Worm (Caenorhabditis elegans) whole organism, young adult: ENCODE measurements around the gene nmad-1.

ENCODE experiments used
- B0035.1 ChIP-seq: sonication (generic microtip); optimal IDR thresholded peaks from 2 replicates; lab custom pipeline; 2016; ENCODE audit warnings: missing genetic modification characterization, mild to moderate bottlenecking, missing compliant biosample characterization, missing genotype, missing genetic modification reagents
- F57A8.1 ChIP-seq: fragments of 200-800 bp; sonication (Bioruptor generic); optimal IDR thresholded peaks from 2 replicates; lab custom pipeline; 2018; ENCODE audit warnings: mild to moderate bottlenecking, missing genetic modification characterization, moderate library complexity, missing compliant biosample characterization
- Y79H2A.3 ChIP-seq: fragments of 200-800 bp; sonication (Bioruptor generic); conservative IDR thresholded peaks from 2 replicates; pipeline ENCODE4 v1.3.6; 2022; ENCODE audit warnings: missing genetic modification reagents, missing genetic modification characterization, missing compliant biosample characterization
- ama-1 ChIP-seq, 3 experiments: fragments of 150-350 bp in 1 of 3; sonication (generic microtip) in 2 of 3; optimal IDR thresholded peaks; 2 replicates each; lab custom pipeline; 2014 to 2018; ENCODE audit warnings: missing biosample characterization in 2 of 3, missing genetic modification characterization in 2 of 3, missing genetic modification reagents in 2 of 3
- dpl-1 ChIP-seq: fragments of 150-350 bp; optimal IDR thresholded peaks from 2 replicates; lab custom pipeline; 2014; ENCODE audit warnings: missing biosample characterization, missing genetic modification reagents, missing genetic modification characterization
- ets-4 ChIP-seq: fragments of 200-800 bp; sonication (Bioruptor generic); optimal IDR thresholded peaks from 2 replicates; lab custom pipeline; 2018; ENCODE audit warnings: mild to moderate bottlenecking, missing genetic modification characterization, missing compliant biosample characterization
- let-526 ChIP-seq: fragments of 200-800 bp; sonication (Bioruptor generic); IDR thresholded peaks from 2 replicates; pipeline ENCODE4 v1.3.6; 2022; ENCODE audit warnings: missing genetic modification reagents, missing genetic modification characterization, missing compliant biosample characterization
- madf-6 ChIP-seq: fragments of 200-800 bp; sonication (Bioruptor generic); IDR thresholded peaks from 2 replicates; pipeline ENCODE4 v1.3.6; 2022; ENCODE audit warnings: missing genetic modification reagents, missing genetic modification characterization, missing compliant biosample characterization
- mcd-1 ChIP-seq: fragments of 200-800 bp; sonication (Bioruptor generic); IDR thresholded peaks from 2 replicates; pipeline ENCODE4 v1.3.6; 2022; ENCODE audit warnings: missing genetic modification reagents, missing genetic modification characterization, missing compliant biosample characterization
- mel-28 ChIP-seq: sonication (generic microtip); optimal IDR thresholded peaks from 2 replicates; lab custom pipeline; 2016; ENCODE audit warnings: borderline replicate concordance, mild to moderate bottlenecking, missing genetic modification characterization, missing compliant biosample characterization
- nfya-1 ChIP-seq: sonication (generic microtip); optimal IDR thresholded peaks from 2 replicates; lab custom pipeline; 2017; ENCODE audit warnings: antibody characterized with exemption, missing compliant biosample characterization, missing genetic modification characterization, borderline replicate concordance; ENCODE audit not compliant: insufficient read depth
- nhr-90 ChIP-seq: sonication (generic microtip); optimal IDR thresholded peaks from 2 replicates; lab custom pipeline; 2016; ENCODE audit warnings: missing genotype, mild to moderate bottlenecking, missing genetic modification characterization, missing compliant biosample characterization
- pha-4 ChIP-seq: fragments of 150-350 bp; sonication (generic microtip); optimal IDR thresholded peaks from 2 replicates; lab custom pipeline; 2014; ENCODE audit warnings: missing biosample characterization, missing genetic modification reagents, missing genetic modification characterization
- unc-62 ChIP-seq: fragments of 150-350 bp; optimal IDR thresholded peaks from 2 replicates; lab custom pipeline; 2014; ENCODE audit warnings: missing biosample characterization, missing genetic modification reagents, missing genetic modification characterization

DNA sequence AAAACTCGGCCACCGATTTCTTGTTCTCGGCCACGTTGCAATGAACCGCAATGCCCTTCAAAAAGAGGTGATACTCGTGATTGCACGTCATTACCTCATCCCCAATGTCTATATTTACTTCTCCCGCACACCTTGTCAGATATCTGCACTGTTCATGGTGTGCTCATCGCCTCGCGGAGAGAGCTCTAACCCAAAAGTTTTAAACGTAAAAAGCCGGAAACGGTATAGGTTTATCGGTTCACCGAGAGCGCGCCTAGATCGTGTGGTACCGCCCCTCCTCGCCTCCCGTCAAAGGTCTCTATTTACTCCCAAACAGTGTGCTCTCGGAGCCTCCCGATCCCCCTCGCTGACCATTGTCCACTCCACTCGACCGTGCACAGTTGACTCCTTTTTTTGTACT is 29.9 kb upstream of the nmad-1 start, which contains the start of gene F56D2.3:
- TF ChIP-seq F57A8.1 (no peak), ets-4 (GFP tag; lab: Kevin White, UChicago) (no peak), unc-62 (GFP tag; lab: Kevin White, UChicago) (no peak), Y79H2A.3 (GFP tag; lab: Robert Waterston, UW) (no peak), ama-1 (optimal IDR thresholded peaks at IDR 0.05; lab: Kevin White, UChicago) (no peak), ama-1 (GFP tag; optimal IDR thresholded peaks at IDR 0.05; lab: Kevin White, UChicago) (no peak), nfya-1 (tag; lab: Kevin White, UChicago) (no peak), pha-4 (tag; lab: Kevin White, UChicago) (no peak), B0035.1 (tag; lab: Kevin White, UChicago) (no peak), nhr-90 (tag; lab: Kevin White, UChicago) (no peak), mel-28 (tag; lab: Kevin White, UChicago) (no peak), dpl-1 (GFP tag; lab: Kevin White, UChicago) (no peak), let-526 (GFP tag; lab: Robert Waterston, UW) (no peak), mcd-1 (no peak), madf-6 (GFP tag; lab: Robert Waterston, UW) (no peak)
